Worm (Caenorhabditis elegans) whole organism, late embryonic: Measurements from ENCODE around the gene ZK673.1.

Experiments used
- ama-1 ChIP-seq: fragments of 150-350 bp; optimal IDR thresholded peaks from 2 replicates; lab custom pipeline; 2014
- ceh-48 ChIP-seq: sonication (generic microtip); optimal IDR thresholded peaks from 2 replicates; lab custom pipeline; 2016; ENCODE audit warnings: missing genetic modification characterization, inconsistent platforms, missing compliant biosample characterization
- gmeb-2 ChIP-seq: sonication (generic microtip); optimal IDR thresholded peaks from 2 replicates; lab custom pipeline; 2016; ENCODE audit warnings: missing genetic modification characterization, inconsistent platforms, missing compliant biosample characterization
- hlh-30 ChIP-seq: sonication (generic microtip); optimal IDR thresholded peaks from 2 replicates; lab custom pipeline; 2017; ENCODE audit warnings: antibody characterized with exemption, missing genetic modification characterization, missing compliant biosample characterization; ENCODE audit not compliant: insufficient read depth
- nhr-232 ChIP-seq: sonication (generic microtip); optimal IDR thresholded peaks from 2 replicates; lab custom pipeline; 2016; ENCODE audit warnings: missing genetic modification characterization, missing compliant biosample characterization
- pax-1 ChIP-seq: fragments of 150-350 bp; optimal IDR thresholded peaks from 2 replicates; lab custom pipeline; 2014; ENCODE audit warnings: missing biosample characterization, missing genetic modification characterization
- pqm-1 ChIP-seq: sonication (generic microtip); optimal IDR thresholded peaks from 2 replicates; lab custom pipeline; 2016; ENCODE audit warnings: missing genetic modification characterization, missing compliant biosample characterization
- pros-1 ChIP-seq: fragments of 150-350 bp; optimal IDR thresholded peaks from 2 replicates; lab custom pipeline; 2014; ENCODE audit warnings: missing biosample characterization, missing genetic modification reagents, missing genetic modification characterization
- unc-86 ChIP-seq: sonication (generic microtip); optimal IDR thresholded peaks from 2 replicates; lab custom pipeline; 2016; ENCODE audit warnings: missing genetic modification characterization, missing compliant biosample characterization

DNA sequence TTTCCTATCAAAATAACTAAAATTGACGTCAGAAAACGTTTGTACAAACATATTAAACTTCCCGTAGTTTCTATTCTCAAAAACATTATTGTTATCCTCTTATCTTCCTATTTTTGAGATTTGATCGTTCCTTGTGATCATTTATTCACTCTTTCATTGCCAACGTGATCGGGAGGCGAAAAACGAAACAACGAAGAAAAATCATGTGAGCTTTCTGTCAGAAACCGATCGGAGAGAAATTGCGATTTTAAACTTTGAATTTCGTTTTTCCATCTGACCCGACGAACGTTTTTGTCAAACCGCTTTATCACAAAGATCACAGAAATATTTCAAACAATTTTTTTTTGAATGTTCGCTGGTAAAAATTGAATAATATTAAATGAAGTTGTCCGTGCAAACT lies 3.4 kb downstream of the ZK673.1 start:
- TF ChIP-seq gmeb-2 (tag; lab: Kevin White, UChicago) (no peak), ceh-48 (tag; lab: Kevin White, UChicago) (no peak), unc-86 (tag; lab: Kevin White, UChicago) (no peak), pax-1 (no peak), pqm-1 (no peak), ama-1 (lab: Kevin White, UChicago) (no peak), pros-1 (tag; lab: Kevin White, UChicago) (no peak), hlh-30 (tag; lab: Kevin White, UChicago) (no peak), nhr-232 (tag; lab: Kevin White, UChicago) (no peak)
